ENCODE assay signal across 1 fruit fly cellular context in the genomic region with DNA sequence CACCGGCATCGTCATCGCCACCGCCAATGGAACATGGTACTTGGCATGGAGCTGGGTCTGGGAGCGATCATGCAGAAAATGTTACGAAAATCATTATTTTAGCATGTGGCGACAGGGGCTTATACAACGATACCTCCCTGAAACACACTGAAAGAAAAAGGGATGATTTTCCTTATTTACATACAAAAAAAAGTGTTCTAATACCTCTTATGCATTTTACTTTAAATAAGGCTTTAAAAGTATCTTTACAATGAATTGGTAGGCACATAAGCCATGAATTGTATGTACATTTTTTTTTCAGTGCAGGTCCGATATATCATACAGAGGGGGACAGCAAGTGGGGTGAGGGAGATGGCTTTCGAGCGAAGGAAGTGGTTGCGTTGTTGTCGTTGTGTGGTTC.
A peak's percentile ranks its signal among the peaks of the same experiment; 100 is the strongest.
TF ChIP-seq lines count a peak whose summit lies in the region.

No protein-coding gene starts in this region.

TF ChIP-seq in whole organism, embryonic, 481 proteins besides CTCF, POLR2A, EP300 and RAD21 (continued from another document and continues in another):
- peak; percentile 10 for TF ChIP-seq CG7556 (GFP tag; optimal IDR thresholded peaks at IDR 0.05; lab: Kevin White, UChicago)
- peak; percentile 14 for TF ChIP-seq CG6813 (GFP tag; optimal IDR thresholded peaks at IDR 0.05; lab: Kevin White, UChicago)
- TF ChIP-seq CG17568 (GFP tag; optimal IDR thresholded peaks at IDR 0.05; lab: Kevin White, UChicago), result no peak
- no peak for TF ChIP-seq ewg (GFP tag; optimal IDR thresholded peaks at IDR 0.05; lab: Kevin White, UChicago)
- TF ChIP-seq insv (GFP tag; optimal IDR thresholded peaks at IDR 0.05; lab: Kevin White, UChicago), result no peak
- peak; percentile 26 for TF ChIP-seq Camta (GFP tag; optimal IDR thresholded peaks at IDR 0.05; lab: Kevin White, UChicago)
- TF ChIP-seq pan (optimal IDR thresholded peaks at IDR 0.05; lab: Kevin White, UChicago), result no peak
- peak in 1 of 2 experiments; percentile 39 for TF ChIP-seq pan (GFP tag; optimal IDR thresholded peaks at IDR 0.05 in 1 of 2, IDR thresholded peaks at IDR 0.05 in 1 of 2)
- TF ChIP-seq Chrac-16 (GFP tag; optimal IDR thresholded peaks at IDR 0.05; lab: Kevin White, UChicago), result peak; percentile 36
- 0 out of 3 replicates have a peak, but pooled peaks have one; percentile 19 for TF ChIP-seq Aef1 (GFP tag; IDR thresholded peaks at IDR 0.05; lab: Robert Waterston, UW)
- TF ChIP-seq Bteb2 (GFP tag; optimal IDR thresholded peaks at IDR 0.05; lab: Kevin White, UChicago), result no peak
- TF ChIP-seq CG4617 (GFP tag; optimal IDR thresholded peaks at IDR 0.05; lab: Kevin White, UChicago; ENCODE audit: borderline replicate concordance), result no peak
- TF ChIP-seq Ada2b (GFP tag; IDR thresholded peaks at IDR 0.05; lab: Robert Waterston, UW), result peak; percentile 54
- no peak for TF ChIP-seq maf-S (GFP tag; optimal IDR thresholded peaks at IDR 0.05; lab: Kevin White, UChicago)
- TF ChIP-seq CG9817 (tag; optimal IDR thresholded peaks at IDR 0.05; lab: Kevin White, UChicago), result peak; percentile 41
- peak; percentile 55; the same call in 1 of the 2 replicates for TF ChIP-seq CG31441 (GFP tag; IDR thresholded peaks at IDR 0.05; lab: Robert Waterston, UW)
- 0 out of 3 replicates have a peak, but pooled peaks have one; percentile 42 for TF ChIP-seq ase (GFP tag; IDR thresholded peaks at IDR 0.05; lab: Robert Waterston, UW)
- no peak for TF ChIP-seq fd102C (GFP tag; optimal IDR thresholded peaks at IDR 0.05; lab: Kevin White, UChicago)
- TF ChIP-seq gro (GFP tag; optimal IDR thresholded peaks at IDR 0.05; lab: Kevin White, UChicago), result no peak
- peak; percentile 56 for TF ChIP-seq CG7839 (tag; optimal IDR thresholded peaks at IDR 0.05; lab: Kevin White, UChicago)
- peak; percentile 26 for TF ChIP-seq Hr3 (GFP tag; optimal IDR thresholded peaks at IDR 0.05; lab: Kevin White, UChicago)
- peak; percentile 47; the same call in 1 of the 3 replicates for TF ChIP-seq tgo (GFP tag; IDR thresholded peaks at IDR 0.05; lab: Robert Waterston, UW)
- TF ChIP-seq pum (GFP tag; optimal IDR thresholded peaks at IDR 0.05; lab: Kevin White, UChicago), result peak; percentile 27
- TF ChIP-seq HLH4C (GFP tag; IDR thresholded peaks at IDR 0.05; lab: Robert Waterston, UW; ENCODE audit: partially characterized antibody), result no peak
- peak; percentile 21 for TF ChIP-seq Sox100B (GFP tag; optimal IDR thresholded peaks at IDR 0.05; lab: Kevin White, UChicago)
- no peak for TF ChIP-seq Hmr (GFP tag; optimal IDR thresholded peaks at IDR 0.05; lab: Kevin White, UChicago)
- TF ChIP-seq Gug (GFP tag; IDR thresholded peaks at IDR 0.05; lab: Robert Waterston, UW), result no peak
- no peak for TF ChIP-seq pzg (GFP tag; optimal IDR thresholded peaks at IDR 0.05; lab: Kevin White, UChicago)
- no peak for TF ChIP-seq BtbVII (GFP tag; optimal IDR thresholded peaks at IDR 0.05; lab: Kevin White, UChicago)
- TF ChIP-seq Atf-2 (GFP tag; optimal IDR thresholded peaks at IDR 0.05; lab: Kevin White, UChicago), result no peak
- peak; percentile 34 for TF ChIP-seq Hsf (GFP tag; optimal IDR thresholded peaks at IDR 0.05; lab: Kevin White, UChicago)
- TF ChIP-seq CG10267 (tag; optimal IDR thresholded peaks at IDR 0.05; lab: Kevin White, UChicago), result peak; percentile 38
- TF ChIP-seq H2.0 (GFP tag; IDR thresholded peaks at IDR 0.05; lab: Robert Waterston, UW), result peak; percentile 54; the same call in 1 of the 2 replicates
- no peak for TF ChIP-seq dati (GFP tag; IDR thresholded peaks at IDR 0.05; lab: Robert Waterston, UW)
- TF ChIP-seq GATAe (GFP tag; conservative IDR thresholded peaks at IDR 0.05; lab: Robert Waterston, UW), result no peak
- TF ChIP-seq CG12299 (tag; optimal IDR thresholded peaks at IDR 0.05; lab: Kevin White, UChicago), result no peak
- peak; percentile 17 for TF ChIP-seq gsb-n (tag; optimal IDR thresholded peaks at IDR 0.05; lab: Kevin White, UChicago)
- no peak for TF ChIP-seq CG4360 (GFP tag; IDR thresholded peaks at IDR 0.05; lab: Robert Waterston, UW)
- no peak for TF ChIP-seq Taf1 (GFP tag; IDR thresholded peaks at IDR 0.05; lab: Robert Waterston, UW)
- TF ChIP-seq CG7786 (GFP tag; optimal IDR thresholded peaks at IDR 0.05; lab: Kevin White, UChicago), result peak; percentile 27
- no peak for TF ChIP-seq CG8359 (GFP tag; optimal IDR thresholded peaks at IDR 0.05; lab: Kevin White, UChicago; ENCODE audit: borderline replicate concordance)
- no peak for TF ChIP-seq sima (GFP tag; optimal IDR thresholded peaks at IDR 0.05; lab: Kevin White, UChicago)
- TF ChIP-seq CG17612 (GFP tag; IDR thresholded peaks at IDR 0.05; lab: Robert Waterston, UW), result no peak
- no peak for TF ChIP-seq CG10431 (GFP tag; optimal IDR thresholded peaks at IDR 0.05; lab: Kevin White, UChicago)
- TF ChIP-seq tx (GFP tag; optimal IDR thresholded peaks at IDR 0.05; lab: Kevin White, UChicago), result no peak
- 0 out of 2 replicates have a peak, but pooled peaks have one; percentile 37 for TF ChIP-seq vvl (GFP tag; IDR thresholded peaks at IDR 0.05; lab: Robert Waterston, UW)
- TF ChIP-seq CHES-1-like (GFP tag; optimal IDR thresholded peaks at IDR 0.05; lab: Kevin White, UChicago), result no peak
- peak; percentile 51; the same call in 1 of the 2 replicates for TF ChIP-seq Xrp1 (GFP tag; IDR thresholded peaks at IDR 0.05; lab: Robert Waterston, UW)
- TF ChIP-seq CG1603 (tag; optimal IDR thresholded peaks at IDR 0.05; lab: Kevin White, UChicago), result peak; percentile 56
- TF ChIP-seq CG16813 (GFP tag; IDR thresholded peaks at IDR 0.05; lab: Robert Waterston, UW; ENCODE audit: partially characterized antibody), result no peak
- TF ChIP-seq CG4730 (GFP tag; IDR thresholded peaks at IDR 0.05; lab: Robert Waterston, UW), result no peak
- peak; percentile 24 for TF ChIP-seq CG5245 (GFP tag; optimal IDR thresholded peaks at IDR 0.05; lab: Kevin White, UChicago)
- peak; percentile 23 for TF ChIP-seq HHEX (GFP tag; optimal IDR thresholded peaks at IDR 0.05; lab: Kevin White, UChicago)
- peak; percentile 30 for TF ChIP-seq CG15696 (tag; optimal IDR thresholded peaks at IDR 0.05; lab: Kevin White, UChicago)
- no peak for TF ChIP-seq bowl (GFP tag; IDR thresholded peaks at IDR 0.05; lab: Robert Waterston, UW)
- peak; percentile 24 for TF ChIP-seq Side (GFP tag; optimal IDR thresholded peaks at IDR 0.05; lab: Kevin White, UChicago)
- TF ChIP-seq CG18599 (GFP tag; optimal IDR thresholded peaks at IDR 0.05; lab: Kevin White, UChicago), result peak; percentile 41
- no peak for TF ChIP-seq CG11696 (GFP tag; IDR thresholded peaks at IDR 0.05; lab: Robert Waterston, UW)
- no peak for TF ChIP-seq Sin3A (optimal IDR thresholded peaks at IDR 0.05; lab: Kevin White, UChicago)
- TF ChIP-seq CG11247 (GFP tag; IDR thresholded peaks at IDR 0.05; lab: Robert Waterston, UW), result no peak
- no peak for TF ChIP-seq CG9609 (GFP tag; optimal IDR thresholded peaks at IDR 0.05; lab: Kevin White, UChicago)
- no peak for TF ChIP-seq ATbp (GFP tag; optimal IDR thresholded peaks at IDR 0.05; lab: Kevin White, UChicago)
- peak; percentile 33; the same call in 1 of the 2 replicates for TF ChIP-seq CG3847 (GFP tag; IDR thresholded peaks at IDR 0.05; lab: Robert Waterston, UW)
- peak; percentile 43; the same call in 1 of the 2 replicates for TF ChIP-seq CG14441 (GFP tag; IDR thresholded peaks at IDR 0.05; lab: Robert Waterston, UW)
- TF ChIP-seq CG1024 (GFP tag; IDR thresholded peaks at IDR 0.05; lab: Robert Waterston, UW), result no peak
- TF ChIP-seq Sry-β (GFP tag; optimal IDR thresholded peaks at IDR 0.05; lab: Kevin White, UChicago), result no peak
- TF ChIP-seq Doc3 (GFP tag; IDR thresholded peaks at IDR 0.05; lab: Robert Waterston, UW; ENCODE audit: partially characterized antibody), result no peak
- no peak for TF ChIP-seq kay (GFP tag; optimal IDR thresholded peaks at IDR 0.05; lab: Kevin White, UChicago)
- TF ChIP-seq odd (GFP tag; optimal IDR thresholded peaks at IDR 0.05; lab: Kevin White, UChicago), result no peak
- peak; percentile 13 for TF ChIP-seq oc (tag; optimal IDR thresholded peaks at IDR 0.05; lab: Kevin White, UChicago)
- peak; percentile 56 for TF ChIP-seq CG13424 (tag; optimal IDR thresholded peaks at IDR 0.05; lab: Kevin White, UChicago)
- no peak for TF ChIP-seq CG5180 (GFP tag; optimal IDR thresholded peaks at IDR 0.05; lab: Kevin White, UChicago)
- 0 out of 3 replicates have a peak, but pooled peaks have one; percentile 25 for TF ChIP-seq Dbx (GFP tag; IDR thresholded peaks at IDR 0.05; lab: Robert Waterston, UW)
- no peak for TF ChIP-seq Jarid2 (GFP tag; optimal IDR thresholded peaks at IDR 0.05; lab: Kevin White, UChicago)
- no peak for TF ChIP-seq YL-1 (GFP tag; optimal IDR thresholded peaks at IDR 0.05; lab: Kevin White, UChicago)
- no peak for TF ChIP-seq crol (GFP tag; IDR thresholded peaks at IDR 0.05; lab: Robert Waterston, UW)
- TF ChIP-seq CG10959 (GFP tag; IDR thresholded peaks at IDR 0.05; lab: Robert Waterston, UW), result 0 out of 2 replicates have a peak, but pooled peaks have one; percentile 21
- TF ChIP-seq Hand (GFP tag; optimal IDR thresholded peaks at IDR 0.05; lab: Kevin White, UChicago), result no peak
- TF ChIP-seq inv (GFP tag; IDR thresholded peaks at IDR 0.05; lab: Robert Waterston, UW; ENCODE audit: partially characterized antibody), result no peak
- TF ChIP-seq Ssrp (tag; optimal IDR thresholded peaks at IDR 0.05; lab: Kevin White, UChicago), result peak; percentile 53
- TF ChIP-seq gce (GFP tag; IDR thresholded peaks at IDR 0.05; lab: Robert Waterston, UW), result peak; percentile 32; the same call in 1 of the 3 replicates
- no peak for TF ChIP-seq Dll (GFP tag; IDR thresholded peaks at IDR 0.05; lab: Robert Waterston, UW; ENCODE audit: partially characterized antibody)
- TF ChIP-seq wdn (GFP tag; IDR thresholded peaks at IDR 0.05; lab: Robert Waterston, UW), result no peak
- peak; percentile 54; the same call in 1 of the 3 replicates for TF ChIP-seq CG6175 (GFP tag; IDR thresholded peaks at IDR 0.05; lab: Robert Waterston, UW)
- no peak for TF ChIP-seq CG32767 (GFP tag; IDR thresholded peaks at IDR 0.05; lab: Robert Waterston, UW)
- no peak for TF ChIP-seq toy (GFP tag; IDR thresholded peaks at IDR 0.05; lab: Robert Waterston, UW)
- TF ChIP-seq CG1602 (GFP tag; optimal IDR thresholded peaks at IDR 0.05; lab: Kevin White, UChicago), result peak; percentile 31
- TF ChIP-seq bcd (GFP tag; optimal IDR thresholded peaks at IDR 0.05; lab: Kevin White, UChicago), result peak; percentile 22
- no peak for TF ChIP-seq CG4404 (GFP tag; IDR thresholded peaks at IDR 0.05; lab: Robert Waterston, UW)
- no peak for TF ChIP-seq crc (GFP tag; optimal IDR thresholded peaks at IDR 0.05; lab: Kevin White, UChicago)
- no peak for TF ChIP-seq Optix (GFP tag; IDR thresholded peaks at IDR 0.05; lab: Robert Waterston, UW)
- peak; percentile 33 for TF ChIP-seq CG18262 (tag; optimal IDR thresholded peaks at IDR 0.05; lab: Kevin White, UChicago)
- TF ChIP-seq ftz-f1 (GFP tag; optimal IDR thresholded peaks at IDR 0.05; lab: Kevin White, UChicago), result no peak
- no peak for TF ChIP-seq CG12071 (GFP tag; optimal IDR thresholded peaks at IDR 0.05; lab: Kevin White, UChicago)
- peak; percentile 46 for TF ChIP-seq nmo (GFP tag; optimal IDR thresholded peaks at IDR 0.05; lab: Kevin White, UChicago)
- TF ChIP-seq tna (GFP tag; IDR thresholded peaks at IDR 0.05; lab: Robert Waterston, UW; ENCODE audit: partially characterized antibody), result no peak
- TF ChIP-seq sens (GFP tag; lab: Kevin White, UChicago), result peak; percentile 88
- TF ChIP-seq gcm (GFP tag; optimal IDR thresholded peaks at IDR 0.05; lab: Kevin White, UChicago), result no peak
- TF ChIP-seq CG12236 (GFP tag; optimal IDR thresholded peaks at IDR 0.05; lab: Kevin White, UChicago), result no peak
- TF ChIP-seq CG17359 (tag; optimal IDR thresholded peaks at IDR 0.05; lab: Kevin White, UChicago), result peak; percentile 43
- TF ChIP-seq Dad (GFP tag; optimal IDR thresholded peaks at IDR 0.05; lab: Kevin White, UChicago), result no peak
- TF ChIP-seq Blimp-1 (GFP tag; optimal IDR thresholded peaks at IDR 0.05; lab: Kevin White, UChicago), result peak; percentile 58
- TF ChIP-seq Lpt (GFP tag; optimal IDR thresholded peaks at IDR 0.05; lab: Kevin White, UChicago), result no peak
- TF ChIP-seq CG15479 (GFP tag; optimal IDR thresholded peaks at IDR 0.05; lab: Kevin White, UChicago), result no peak
- TF ChIP-seq HLH3B (GFP tag; IDR thresholded peaks at IDR 0.05; lab: Robert Waterston, UW), result no peak
- no peak for TF ChIP-seq mirr (GFP tag; optimal IDR thresholded peaks at IDR 0.05; lab: Kevin White, UChicago)
- TF ChIP-seq CG7372 (GFP tag; IDR thresholded peaks at IDR 0.05; lab: Robert Waterston, UW), result peak; percentile 58; the same call in 1 of the 2 replicates
- no peak for TF ChIP-seq CG6683 (GFP tag; optimal IDR thresholded peaks at IDR 0.05; lab: Kevin White, UChicago)
- no peak for TF ChIP-seq nerfin-1 (tag; optimal IDR thresholded peaks at IDR 0.05; lab: Kevin White, UChicago)
- no peak for TF ChIP-seq chinmo (GFP tag; IDR thresholded peaks at IDR 0.05; lab: Robert Waterston, UW; ENCODE audit: partially characterized antibody)
- no peak for TF ChIP-seq rib (GFP tag; IDR thresholded peaks at IDR 0.05; lab: Robert Waterston, UW)
- peak; percentile 20 for TF ChIP-seq Antp (GFP tag; optimal IDR thresholded peaks at IDR 0.05; lab: Kevin White, UChicago)
- peak; percentile 63 for TF ChIP-seq CG10979 (tag; optimal IDR thresholded peaks at IDR 0.05; lab: Kevin White, UChicago)
- no peak for TF ChIP-seq emc (GFP tag; optimal IDR thresholded peaks at IDR 0.05; lab: Kevin White, UChicago)
- TF ChIP-seq zf30C (GFP tag; optimal IDR thresholded peaks at IDR 0.05; lab: Kevin White, UChicago), result peak; percentile 5
- TF ChIP-seq CG9727 (GFP tag; optimal IDR thresholded peaks at IDR 0.05; lab: Kevin White, UChicago), result peak; percentile 32
- no peak for TF ChIP-seq Atf3 (GFP tag; optimal IDR thresholded peaks at IDR 0.05; lab: Kevin White, UChicago)
- TF ChIP-seq CG12659 (GFP tag; optimal IDR thresholded peaks at IDR 0.05; lab: Kevin White, UChicago), result peak; percentile 3
- no peak for TF ChIP-seq CG3065 (GFP tag; optimal IDR thresholded peaks at IDR 0.05; lab: Kevin White, UChicago)
- peak; percentile 45 for TF ChIP-seq lab (GFP tag; optimal IDR thresholded peaks at IDR 0.05; lab: Kevin White, UChicago)
- no peak for TF ChIP-seq kni (GFP tag; optimal IDR thresholded peaks at IDR 0.05; lab: Kevin White, UChicago)
- no peak for TF ChIP-seq shn (GFP tag; optimal IDR thresholded peaks at IDR 0.05; lab: Kevin White, UChicago)
- no peak for TF ChIP-seq disco-r (GFP tag; optimal IDR thresholded peaks at IDR 0.05; lab: Kevin White, UChicago)
- TF ChIP-seq Sox102F (GFP tag; optimal IDR thresholded peaks at IDR 0.05; lab: Kevin White, UChicago), result peak; percentile 69
- TF ChIP-seq Abd-B (GFP tag; optimal IDR thresholded peaks at IDR 0.05; lab: Kevin White, UChicago), result peak; percentile 37
- 0 out of 3 replicates have a peak, but pooled peaks have one; percentile 29 for TF ChIP-seq CG14050 (GFP tag; IDR thresholded peaks at IDR 0.05; lab: Robert Waterston, UW)
